Worm (Caenorhabditis elegans) whole organism, dauer: Measurements from ENCODE around the gene F45E1.5.

ENCODE experiments used
- unc-62 ChIP-seq: sonication (generic microtip); optimal IDR thresholded peaks from 2 replicates; lab custom pipeline; 2017; ENCODE audit warnings: missing biosample characterization, missing genetic modification reagents, missing genetic modification characterization

Gene F45E1.5

ce11 chrX:8015889-8016288, 39.4 kb downstream of the F45E1.5 start:
- no peak for TF ChIP-seq unc-62

ce11 chrX:8017305-8017704, 40.8 kb downstream of the F45E1.5 start:
- no peak for TF ChIP-seq unc-62

DNA sequence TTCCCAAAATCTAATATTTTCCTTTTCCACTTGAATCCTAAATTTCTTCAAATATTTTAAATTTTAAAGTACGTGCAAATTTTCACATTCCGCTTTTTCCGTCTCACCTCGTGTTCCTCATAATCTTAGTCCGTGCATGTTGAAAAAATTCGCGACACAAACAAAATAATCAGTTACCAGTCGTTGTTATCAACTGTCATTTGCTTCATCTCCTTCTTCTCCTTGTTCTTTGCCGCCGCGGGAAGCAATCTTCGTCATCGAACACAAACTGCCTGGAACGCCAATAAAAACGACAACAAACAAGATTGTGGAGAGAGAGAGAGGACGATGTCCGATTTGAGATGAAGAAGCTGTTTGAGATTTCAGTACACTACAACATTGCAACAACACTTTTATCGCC, 41.3 kb downstream of the F45E1.5 start, which contains the start of gene C34D10.5:
C34D10.5 (plus strand) TSS at position 269 of the 400 bp plus-strand sequence.
- TF ChIP-seq unc-62 = no peak

DNA sequence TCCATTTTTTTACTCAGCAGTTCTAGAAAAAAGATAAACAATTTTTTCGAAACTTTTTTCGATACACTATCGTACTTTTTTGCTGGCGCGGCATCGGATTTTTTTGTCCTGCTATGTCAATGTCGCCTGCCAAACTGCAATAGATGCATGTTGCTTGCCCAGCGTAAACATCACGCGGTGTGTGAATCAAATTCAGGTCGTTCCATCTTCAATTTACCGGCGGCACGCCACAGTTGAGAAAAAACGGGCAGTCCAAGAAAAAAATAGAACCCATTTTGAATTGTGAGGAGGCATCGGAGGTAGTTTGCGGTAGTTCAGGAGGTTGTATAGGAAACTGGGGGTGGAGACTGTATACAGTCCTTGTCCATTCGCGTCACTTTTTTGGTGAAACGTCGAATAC, 41.9 kb downstream of the F45E1.5 start:
- TF ChIP-seq unc-62 = no peak

DNA sequence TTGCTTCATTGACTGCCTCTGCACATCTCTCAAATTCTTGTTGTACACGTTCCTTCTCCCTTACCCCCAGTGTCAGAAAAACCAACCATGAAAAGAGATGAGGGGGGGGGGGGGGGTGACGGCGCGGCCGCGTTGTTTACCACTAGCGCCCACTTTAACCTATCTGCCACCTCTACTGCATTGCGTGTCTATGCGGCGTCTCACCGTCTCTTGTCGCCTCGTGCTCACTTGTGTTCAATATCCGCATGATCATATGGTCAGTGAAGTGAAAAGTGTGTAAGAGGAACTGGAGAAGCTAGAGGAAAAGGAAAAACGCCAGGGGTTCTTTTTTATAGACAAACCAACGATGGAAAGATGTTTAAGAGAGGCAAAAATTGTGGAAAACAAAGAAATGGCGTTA, 43.2 kb downstream of the F45E1.5 start:
- TF ChIP-seq unc-62 = no peak

DNA sequence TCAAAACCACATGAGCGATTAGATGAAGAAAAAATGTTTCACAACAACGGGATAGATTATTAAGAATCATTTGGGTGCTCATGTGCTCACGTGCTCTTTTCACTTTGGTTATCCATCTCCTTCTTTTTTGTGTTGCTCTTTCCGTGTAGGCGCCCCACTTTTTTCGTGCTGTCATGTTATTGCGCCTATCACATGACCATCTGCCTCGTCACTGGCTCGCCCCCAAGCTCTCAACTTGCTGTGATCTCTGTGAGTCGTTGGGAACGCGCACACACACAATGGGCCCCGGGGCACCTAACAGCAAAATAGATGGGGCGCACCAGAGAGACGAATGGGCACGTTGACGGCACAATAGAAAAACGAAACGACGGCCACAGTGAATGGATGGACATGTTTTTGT, 45.1 kb downstream of the F45E1.5 start:
- no peak for TF ChIP-seq unc-62

DNA sequence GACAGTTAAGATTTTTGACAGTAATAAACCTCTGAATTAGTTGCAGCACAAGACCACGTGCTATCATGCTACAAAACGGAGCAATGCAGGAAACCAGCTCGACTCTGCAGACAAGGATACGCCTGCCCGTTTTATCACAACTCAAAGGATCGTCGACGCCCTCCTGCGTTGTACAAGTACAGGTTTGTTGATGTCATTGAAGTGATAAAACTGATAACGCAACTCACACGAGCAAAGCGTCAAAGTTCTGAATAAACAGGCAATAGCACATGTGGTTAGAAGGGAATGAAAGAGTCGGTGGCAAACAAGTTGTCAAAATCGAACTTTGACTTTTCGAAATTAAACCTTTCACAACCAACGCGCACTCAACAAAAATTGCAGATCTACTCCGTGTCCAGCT, 46.2 kb downstream of the F45E1.5 start:
- no peak for TF ChIP-seq unc-62

DNA sequence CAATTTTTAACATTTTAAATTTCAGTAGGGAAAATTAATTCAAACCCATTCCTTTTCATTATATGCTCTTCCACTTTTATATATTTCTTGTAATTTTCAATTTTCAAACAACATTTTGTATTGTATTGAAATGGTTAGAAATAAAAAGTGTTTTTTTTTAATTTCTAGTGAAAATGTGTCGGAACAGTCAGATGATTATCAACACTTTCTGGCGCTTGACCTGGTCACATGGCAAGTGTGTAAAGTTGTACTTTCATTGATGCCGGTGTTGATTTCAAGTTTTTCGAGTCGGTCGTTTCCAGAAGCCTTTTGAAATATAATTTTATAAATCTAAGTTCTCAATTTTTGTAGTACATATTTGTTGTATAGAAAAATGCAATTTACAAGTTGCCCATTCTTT, 50.2 kb downstream of the F45E1.5 start:
- no peak for TF ChIP-seq unc-62

- no peak for TF ChIP-seq unc-62
These were observed 51.0 kb downstream of the F45E1.5 start for ce11 chrX:8027509-8027908.

DNA sequence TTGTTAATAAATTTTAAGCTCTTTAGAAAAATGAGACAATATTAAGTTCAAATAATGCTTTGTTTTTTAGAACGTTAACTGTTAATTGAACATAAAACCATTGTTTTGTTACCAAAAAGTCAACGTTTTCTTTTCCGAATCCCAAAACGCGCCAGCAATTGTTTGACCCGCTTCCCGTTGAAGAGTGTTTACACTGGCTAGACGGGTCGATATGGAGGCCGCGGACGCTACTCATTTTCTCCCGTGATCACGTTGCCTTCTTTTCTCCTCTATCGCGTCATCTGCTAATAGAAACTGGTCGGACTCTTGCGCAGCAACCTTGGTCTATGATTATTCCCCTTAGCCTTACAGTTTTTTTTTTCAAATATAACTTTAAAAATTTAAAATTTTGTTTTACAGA, 52.6 kb downstream of the F45E1.5 start, which contains the start of gene C34D10.1:
C34D10.1 (plus strand) TSS at position 400 of the 400 bp plus-strand sequence.
- no peak for TF ChIP-seq unc-62

ce11 chrX:8030032-8030431, 53.5 kb downstream of the F45E1.5 start:
- TF ChIP-seq unc-62 = no peak
